Worm (Caenorhabditis elegans): ENCODE data around the gene pola-1.
A peak's percentile ranks its signal among the peaks of the same experiment; 100 is the strongest.

The pola-1 gene

ce11 chrIII:11141791-11142490 is at the start of gene pola-1, which contains the start of gene Y47D3A.1 (continued):
- peak; percentile 54 for TF ChIP-seq hlh-11 (tag; optimal IDR thresholded peaks at IDR 0.05)
- no peak for TF ChIP-seq snpc-4 (tag; optimal IDR thresholded peaks at IDR 0.05)
- no peak for TF ChIP-seq ceh-82 (tag; optimal IDR thresholded peaks at IDR 0.05)
- 0 out of 2 replicates have a peak, but pooled peaks have one; percentile 8 for TF ChIP-seq D1046.2 (GFP tag; IDR thresholded peaks at IDR 0.05)
- no peak for TF ChIP-seq nhr-48 (tag; optimal IDR thresholded peaks at IDR 0.05)
- TF ChIP-seq Y5F2A.4 (GFP tag; optimal IDR thresholded peaks at IDR 0.05), result no peak
- no peak for TF ChIP-seq Y75B8A.6 (GFP tag; IDR thresholded peaks at IDR 0.05)
- no peak for TF ChIP-seq F44E2.7 (GFP tag; IDR thresholded peaks at IDR 0.05)
- TF ChIP-seq nhr-77 (tag; optimal IDR thresholded peaks at IDR 0.05), result peak; percentile 64
- TF ChIP-seq nhr-237 (tag; optimal IDR thresholded peaks at IDR 0.05), result no peak
- TF ChIP-seq duxl-1 (tag; optimal IDR thresholded peaks at IDR 0.05; ENCODE audit: poor library complexity), result peak; percentile 66
- TF ChIP-seq zag-1 (tag; optimal IDR thresholded peaks at IDR 0.05), result no peak
- TF ChIP-seq ceh-32 (tag; optimal IDR thresholded peaks at IDR 0.05; ENCODE audit: poor library complexity), result no peak
- 0 out of 2 replicates have a peak, but pooled peaks have one; percentile 66 for TF ChIP-seq ceh-44 (GFP tag; IDR thresholded peaks at IDR 0.05)
- TF ChIP-seq vab-7 (GFP tag; IDR thresholded peaks at IDR 0.05), result peak; percentile 65
- no peak for TF ChIP-seq zfp-3 (GFP tag; conservative IDR thresholded peaks at IDR 0.05)
- TF ChIP-seq ZK546.5 (tag; optimal IDR thresholded peaks at IDR 0.05), result no peak
- TF ChIP-seq lin-1 (GFP tag; IDR thresholded peaks at IDR 0.05), result no peak
- TF ChIP-seq nhr-10 (tag; optimal IDR thresholded peaks at IDR 0.05), result no peak
- TF ChIP-seq mep-1 (tag; optimal IDR thresholded peaks at IDR 0.05), result peak; percentile 86
- TF ChIP-seq sdz-12 (GFP tag; optimal IDR thresholded peaks at IDR 0.05), result no peak
- TF ChIP-seq hmg-1.1 (GFP tag; IDR thresholded peaks at IDR 0.05), result peak; percentile 74
- no peak for TF ChIP-seq F10B5.3 (tag; optimal IDR thresholded peaks at IDR 0.05)
- TF ChIP-seq fkh-10 (GFP tag; optimal IDR thresholded peaks at IDR 0.05), result peak; percentile 34
- no peak for TF ChIP-seq spr-3 (GFP tag; optimal IDR thresholded peaks at IDR 0.05)
- TF ChIP-seq daf-16 (GFP tag; optimal IDR thresholded peaks at IDR 0.05), result no peak
- TF ChIP-seq daf-16 (tag; optimal IDR thresholded peaks at IDR 0.05), result peak; percentile 59
- TF ChIP-seq hif-1 (tag; optimal IDR thresholded peaks at IDR 0.05), result peak in 1 of 2 experiments; percentile 84
- TF ChIP-seq lin-29 (GFP tag; IDR thresholded peaks at IDR 0.05), result no peak
- no peak for TF ChIP-seq ama-1 (optimal IDR thresholded peaks at IDR 0.05)
- TF ChIP-seq fos-1 (tag; optimal IDR thresholded peaks at IDR 0.05), result no peak
- TF ChIP-seq skn-1 (tag; optimal IDR thresholded peaks at IDR 0.05), result no peak
- peak; percentile 89 for TF ChIP-seq unc-130 (GFP tag; optimal IDR thresholded peaks at IDR 0.05)
- no peak for TF ChIP-seq attf-4 (tag; optimal IDR thresholded peaks at IDR 0.05)
- no peak for TF ChIP-seq Y105C5A.15 (GFP tag; IDR thresholded peaks at IDR 0.05)
- TF ChIP-seq T20F7.1 (GFP tag; optimal IDR thresholded peaks at IDR 0.05), result no peak
- TF ChIP-seq lsy-2 (tag; optimal IDR thresholded peaks at IDR 0.05), result peak in 1 of 2 experiments; percentile 90
- no peak for TF ChIP-seq madf-5 (GFP tag; IDR thresholded peaks at IDR 0.05)
- no peak for TF ChIP-seq cey-2 (tag; optimal IDR thresholded peaks at IDR 0.05; ENCODE audit: borderline replicate concordance, insufficient read depth)
- peak; percentile 92 for TF ChIP-seq dpl-1 (GFP tag; optimal IDR thresholded peaks at IDR 0.05)
- no peak for TF ChIP-seq lir-3 (tag; optimal IDR thresholded peaks at IDR 0.05)
- TF ChIP-seq mdl-1 (tag; optimal IDR thresholded peaks at IDR 0.05), result peak in 1 of 2 experiments; percentile 43
- no peak for TF ChIP-seq spr-1 (tag; optimal IDR thresholded peaks at IDR 0.05)
- TF ChIP-seq lin-38 (GFP tag; IDR thresholded peaks at IDR 0.05), result peak; percentile 97
- TF ChIP-seq lin-39 (tag; optimal IDR thresholded peaks at IDR 0.05), result no peak
- no peak for TF ChIP-seq zip-11 (GFP tag; IDR thresholded peaks at IDR 0.05)
- TF ChIP-seq F26F4.8 (GFP tag; conservative IDR thresholded peaks at IDR 0.05), result no peak
- no peak for TF ChIP-seq set-16 (GFP tag; IDR thresholded peaks at IDR 0.05)
- TF ChIP-seq zfp-2 (tag; optimal IDR thresholded peaks at IDR 0.05), result no peak
- no peak for TF ChIP-seq daf-8 (GFP tag; IDR thresholded peaks at IDR 0.05)
- TF ChIP-seq aha-1 (tag), result peak; percentile 84

All from whole organism, L4 larva.